Fruit fly (Drosophila melanogaster) whole organism, wandering third instar larva: Measurements from ENCODE around the gene Pfrx.

Experiments
- CrebA ChIP-seq: fragments of 200-800 bp; sonication (Bioruptor generic); optimal IDR thresholded peaks from 2 replicates; lab custom pipeline; 2016; ENCODE audit warnings: missing biosample characterization, mild to moderate bottlenecking, missing genetic modification characterization, borderline replicate concordance
- Dfd ChIP-seq: fragments of >200 bp; optimal IDR thresholded peaks from 2 replicates; lab custom pipeline; 2017; ENCODE audit warnings: missing biosample characterization, missing genetic modification characterization
- Dif ChIP-seq: fragments of 200-275, 200-300 bp; sonication (Bioruptor generic); optimal IDR thresholded peaks from 2 replicates; lab custom pipeline; 2018; ENCODE audit warnings: missing biosample characterization, missing genetic modification characterization; ENCODE audit not compliant: partially characterized antibody
- HLH106 ChIP-seq: fragments of 200-800 bp; optimal IDR thresholded peaks from 3 replicates; lab custom pipeline; 2019; ENCODE audit warnings: missing biosample characterization, mild to moderate bottlenecking, missing genetic modification characterization, moderate library complexity
- Hnf4 ChIP-seq: fragments of 200-800 bp; sonication (Bioruptor generic); optimal IDR thresholded peaks from 2 replicates; lab custom pipeline; 2016; ENCODE audit warnings: missing biosample characterization, mild to moderate bottlenecking, missing genetic modification characterization
- Myc ChIP-seq: fragments of >200 bp; optimal IDR thresholded peaks from 2 replicates; lab custom pipeline; 2017
- Rel ChIP-seq, 2 experiments: fragments of 200-800 bp; sonication (Bioruptor generic) in 1 of 2; optimal IDR thresholded peaks; 2 replicates in 1 of 2; 3 replicates in 1 of 2; lab custom pipeline; 2016 to 2019; ENCODE audit warnings: mild to moderate bottlenecking in 2 of 2, missing biosample characterization in 2 of 2, missing genetic modification characterization in 2 of 2, moderate library complexity in 1 of 2
- Vsx2 ChIP-seq: fragments of 200-300, 225-300 bp; sonication (Bioruptor generic); optimal IDR thresholded peaks from 2 replicates; lab custom pipeline; 2018; ENCODE audit warnings: missing biosample characterization, missing genetic modification characterization; ENCODE audit not compliant: partially characterized antibody
- ey ChIP-seq: fragments of 200-800 bp; sonication (Bioruptor generic); optimal IDR thresholded peaks from 2 replicates; lab custom pipeline; 2016; ENCODE audit warnings: missing biosample characterization, missing genetic modification characterization
- foxo ChIP-seq, 2 experiments: fragments of 200-800 bp; sonication (Bioruptor generic); optimal IDR thresholded peaks; 2 replicates in 1 of 2; 3 replicates in 1 of 2; lab custom pipeline; 2016 to 2017; ENCODE audit warnings: missing biosample characterization in 2 of 2, missing genetic modification characterization in 2 of 2
- h ChIP-seq: fragments of 200-800 bp; sonication (Bioruptor generic); optimal IDR thresholded peaks from 3 replicates; lab custom pipeline; 2016; ENCODE audit warnings: missing biosample characterization, mild to moderate bottlenecking, missing genetic modification characterization
- psq ChIP-seq: fragments of 200-800 bp; sonication (Bioruptor generic); optimal IDR thresholded peaks from 3 replicates; lab custom pipeline; 2017; ENCODE audit warnings: missing biosample characterization, mild to moderate bottlenecking, missing genetic modification characterization, moderate library complexity

Gene Pfrx

DNA sequence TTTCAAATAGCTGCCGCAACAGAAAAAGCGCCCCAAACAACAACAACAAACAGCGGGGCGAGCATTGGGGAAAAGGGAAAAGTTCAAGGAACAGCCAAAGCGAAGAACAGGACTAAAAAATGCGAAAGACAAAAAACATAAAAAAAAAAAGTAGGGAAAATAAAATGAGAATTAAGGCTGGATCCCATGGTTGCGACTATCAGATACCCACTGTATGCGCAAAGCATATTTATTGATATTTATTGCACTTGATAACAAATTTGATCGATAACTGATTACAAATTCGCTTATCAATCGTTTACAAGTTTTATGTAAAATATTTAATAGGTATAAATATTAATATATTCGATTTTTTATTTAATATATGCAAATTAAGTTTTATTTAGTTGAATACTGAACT lies 54.3 kb downstream of the Pfrx start:
- TF ChIP-seq Dfd (GFP tag; lab: Kevin White, UChicago) (no peak), Hnf4 (GFP tag; lab: Kevin White, UChicago) (no peak), Dif (GFP tag; lab: Kevin White, UChicago) (no peak), ey (GFP tag; lab: Kevin White, UChicago) (no peak), HLH106 (no peak), h (GFP tag; lab: Kevin White, UChicago) (no peak), Myc (lab: Kevin White, UChicago) (no peak), Rel (GFP tag; optimal IDR thresholded peaks at IDR 0.05; lab: Kevin White, UChicago) (no peak), Rel (tag; optimal IDR thresholded peaks at IDR 0.05; lab: Kevin White, UChicago) (no peak), Vsx2 (GFP tag; lab: Kevin White, UChicago) (no peak), foxo (GFP tag; optimal IDR thresholded peaks at IDR 0.05; lab: Kevin White, UChicago) (no peak), CrebA (GFP tag; lab: Kevin White, UChicago) (no peak), psq (GFP tag; lab: Kevin White, UChicago) (no peak)
